Fruit fly (Drosophila melanogaster): ENCODE measurements around the gene TotE.

- TF ChIP-seq CTCF (optimal IDR thresholded peaks at IDR 0.05), result no peak
- no peak for TF ChIP-seq CG8478 (optimal IDR thresholded peaks at IDR 0.05)
Measured at dm6 chr2L:19912277-19912676, 1.0 kb downstream of the TotE start, which contains the start of gene TotF.

All from S2 (cell line).